Worm (Caenorhabditis elegans) whole organism, L2 larva: Measurements from ENCODE around the gene fipr-6.

ENCODE experiments used
- egl-27 ChIP-seq: sonication (generic microtip); optimal IDR thresholded peaks from 3 replicates; lab custom pipeline; 2017; ENCODE audit warnings: missing biosample characterization, missing genetic modification reagents, missing genetic modification characterization
- nhr-77 ChIP-seq: fragments of 150-350 bp; optimal IDR thresholded peaks from 2 replicates; lab custom pipeline; 2014; ENCODE audit warnings: missing biosample characterization, missing genetic modification characterization
- skn-1 ChIP-seq: sonication (generic microtip); optimal IDR thresholded peaks from 2 replicates; lab custom pipeline; 2017; ENCODE audit warnings: missing biosample characterization, missing genetic modification characterization
- ztf-1 ChIP-seq: fragments of 200-800 bp; sonication (Bioruptor generic); conservative IDR thresholded peaks from 2 replicates; pipeline ENCODE4 v1.3.6; 2022; ENCODE audit warnings: missing genetic modification characterization, missing compliant biosample characterization
- ztf-4 ChIP-seq: fragments of 150-350 bp; optimal IDR thresholded peaks from 2 replicates; lab custom pipeline; 2014; ENCODE audit warnings: missing biosample characterization, missing genetic modification characterization

ce11 chrV:10190081-10190556 is 40.9 kb upstream of the fipr-6 start, which contains the start of gene ZK856.5:
- TF ChIP-seq skn-1 (tag; lab: Kevin White, UChicago): no peak
- TF ChIP-seq egl-27 (tag; lab: Kevin White, UChicago): no peak
- TF ChIP-seq ztf-4: no peak
- no peak for TF ChIP-seq ztf-1 (GFP tag; lab: Robert Waterston, UW)
- TF ChIP-seq nhr-77 (tag; lab: Kevin White, UChicago): no peak
